Fruit fly (Drosophila melanogaster): ENCODE measurements around the gene Acsx1R.

Acsx1R gene

dm6 chr3R:19801752-19802151 lies 24.7 kb upstream of the Acsx1R start (continued):
- TF ChIP-seq ranshi (GFP tag; IDR thresholded peaks at IDR 0.05) (no peak), sr (GFP tag; IDR thresholded peaks at IDR 0.05) (no peak), Sox100B (GFP tag; optimal IDR thresholded peaks at IDR 0.05) (no peak), sc (optimal IDR thresholded peaks at IDR 0.05) (no peak), sc (GFP tag; optimal IDR thresholded peaks at IDR 0.05) (no peak), PHDP (tag; optimal IDR thresholded peaks at IDR 0.05) (peak; percentile 18), Asciz (GFP tag; optimal IDR thresholded peaks at IDR 0.05) (no peak), BtbVII (GFP tag; optimal IDR thresholded peaks at IDR 0.05) (no peak), CG11504 (tag; optimal IDR thresholded peaks at IDR 0.05) (peak; percentile 30), CG17328 (GFP tag; IDR thresholded peaks at IDR 0.05) (no peak), CG7839 (tag; optimal IDR thresholded peaks at IDR 0.05) (no peak), Eip74EF (GFP tag; optimal IDR thresholded peaks at IDR 0.05) (no peak), CG4820 (GFP tag; optimal IDR thresholded peaks at IDR 0.05) (no peak), CG10959 (GFP tag; IDR thresholded peaks at IDR 0.05) (no peak), ken (GFP tag; IDR thresholded peaks at IDR 0.05) (no peak), dimm (GFP tag; IDR thresholded peaks at IDR 0.05) (no peak), HLH3B (GFP tag; IDR thresholded peaks at IDR 0.05) (no peak), Hsf (GFP tag; optimal IDR thresholded peaks at IDR 0.05) (no peak), CG2202 (tag; optimal IDR thresholded peaks at IDR 0.05) (no peak), CG30403 (GFP tag; optimal IDR thresholded peaks at IDR 0.05) (peak; percentile 13), CG7372 (GFP tag; IDR thresholded peaks at IDR 0.05) (no peak), D (optimal IDR thresholded peaks at IDR 0.05) (no peak), D (GFP tag; optimal IDR thresholded peaks at IDR 0.05) (no peak), HLH54F (GFP tag; optimal IDR thresholded peaks at IDR 0.05) (no peak), br (optimal IDR thresholded peaks at IDR 0.05) (no peak), wdn (GFP tag; IDR thresholded peaks at IDR 0.05) (no peak), CG4328 (GFP tag; optimal IDR thresholded peaks at IDR 0.05) (no peak), lilli (GFP tag; optimal IDR thresholded peaks at IDR 0.05) (no peak), sens (GFP tag) (peak; percentile 86), CG14014 (GFP tag; IDR thresholded peaks at IDR 0.05) (no peak), CG2129 (GFP tag; IDR thresholded peaks at IDR 0.05; ENCODE audit: partially characterized antibody) (no peak), D19B (GFP tag; optimal IDR thresholded peaks at IDR 0.05) (no peak), CG3281 (GFP tag; optimal IDR thresholded peaks at IDR 0.05) (no peak), nmo (GFP tag; optimal IDR thresholded peaks at IDR 0.05) (peak; percentile 6), Deaf1 (tag; optimal IDR thresholded peaks at IDR 0.05) (no peak), Rx (GFP tag; IDR thresholded peaks at IDR 0.05) (no peak), tx (GFP tag; optimal IDR thresholded peaks at IDR 0.05) (no peak), grau (tag; optimal IDR thresholded peaks at IDR 0.05) (peak; percentile 19), emc (GFP tag; optimal IDR thresholded peaks at IDR 0.05) (no peak), CG12769 (tag; optimal IDR thresholded peaks at IDR 0.05) (no peak), trh (GFP tag; optimal IDR thresholded peaks at IDR 0.05) (no peak), danr (GFP tag; IDR thresholded peaks at IDR 0.05) (no peak), Tbp (GFP tag; optimal IDR thresholded peaks at IDR 0.05) (no peak), H2.0 (GFP tag; IDR thresholded peaks at IDR 0.05) (no peak), CG31224 (GFP tag; IDR thresholded peaks at IDR 0.05) (no peak), Aef1 (GFP tag; IDR thresholded peaks at IDR 0.05) (no peak), CG31365 (tag; optimal IDR thresholded peaks at IDR 0.05) (no peak), CG18011 (GFP tag; optimal IDR thresholded peaks at IDR 0.05) (no peak), CG9797 (GFP tag; optimal IDR thresholded peaks at IDR 0.05) (no peak), CG17361 (GFP tag; IDR thresholded peaks at IDR 0.05) (0 out of 3 replicates have a peak, but pooled peaks have one; percentile 13), gem (tag; optimal IDR thresholded peaks at IDR 0.05) (peak; percentile 60), HHEX (GFP tag; optimal IDR thresholded peaks at IDR 0.05) (no peak)

Data from whole organism, embryonic.